Fruit fly (Drosophila melanogaster) whole organism, pupa: ENCODE data around the gene AspRS-m.

Experiments
- CG10348 ChIP-seq: fragments of 200-800 bp; sonication (Bioruptor generic); IDR thresholded peaks from 2 replicates; pipeline ENCODE4 v1.3.6; 2022; ENCODE audit warnings: missing biosample characterization, missing genetic modification characterization
- CG12605 ChIP-seq: fragments of 200-800 bp; sonication (Bioruptor generic); IDR thresholded peaks from 2 replicates; pipeline ENCODE4 v1.3.6; 2022; ENCODE audit warnings: missing biosample characterization, missing genetic modification characterization
- CG13204 ChIP-seq: fragments of 200-800 bp; sonication (Bioruptor generic); optimal IDR thresholded peaks from 2 replicates; lab custom pipeline; 2018; ENCODE audit warnings: missing biosample characterization, mild to moderate bottlenecking, missing genetic modification characterization, moderate library complexity
- CG14655 ChIP-seq: fragments of 200-800 bp; sonication (Bioruptor generic); optimal IDR thresholded peaks from 3 replicates; lab custom pipeline; 2017; ENCODE audit warnings: mild to moderate bottlenecking, missing biosample characterization, missing genetic modification reagents, missing genetic modification characterization
- CG15710 ChIP-seq: fragments of 200-800 bp; sonication (Bioruptor generic); optimal IDR thresholded peaks from 2 replicates; lab custom pipeline; 2018; ENCODE audit warnings: missing biosample characterization, mild to moderate bottlenecking, missing genetic modification characterization, moderate library complexity
- CG17806 ChIP-seq: fragments of 200-800 bp; sonication (Bioruptor generic); optimal IDR thresholded peaks from 2 replicates; lab custom pipeline; 2018; ENCODE audit warnings: missing biosample characterization, mild to moderate bottlenecking, missing genetic modification characterization, moderate library complexity
- CG32121 ChIP-seq: fragments of 200-800 bp; sonication (Bioruptor generic); IDR thresholded peaks from 2 replicates; pipeline ENCODE4 v1.3.6; 2022; ENCODE audit warnings: missing biosample characterization, missing genetic modification characterization
- CG34367 ChIP-seq: fragments of 200-800 bp; sonication (Bioruptor generic); optimal IDR thresholded peaks from 2 replicates; lab custom pipeline; 2018; ENCODE audit warnings: missing biosample characterization, mild to moderate bottlenecking, missing genetic modification characterization
- CG4496 ChIP-seq: fragments of 200-800 bp; sonication (Bioruptor generic); IDR thresholded peaks from 3 replicates; pipeline ENCODE4 v1.3.6; 2022; ENCODE audit warnings: missing biosample characterization, missing genetic modification characterization
- CG8159 ChIP-seq: fragments of 200-800 bp; sonication (Bioruptor generic); optimal IDR thresholded peaks from 3 replicates; lab custom pipeline; 2018; ENCODE audit warnings: missing biosample characterization, mild to moderate bottlenecking, missing genetic modification characterization, moderate library complexity
- CG8301 ChIP-seq: fragments of 200-800 bp; sonication (Bioruptor generic); optimal IDR thresholded peaks from 2 replicates; lab custom pipeline; 2018; ENCODE audit warnings: missing biosample characterization, mild to moderate bottlenecking, missing genetic modification characterization
- CG9948 ChIP-seq: fragments of 200-800 bp; sonication (Bioruptor generic); optimal IDR thresholded peaks from 2 replicates; lab custom pipeline; 2018; ENCODE audit warnings: missing biosample characterization, mild to moderate bottlenecking, missing genetic modification characterization, moderate library complexity
- D1 ChIP-seq: fragments of 200-800 bp; sonication (Bioruptor generic); optimal IDR thresholded peaks from 2 replicates; lab custom pipeline; 2018; ENCODE audit warnings: missing biosample characterization, mild to moderate bottlenecking, missing genetic modification characterization, moderate library complexity
- EcR ChIP-seq: fragments of 200-800 bp; sonication (Bioruptor generic); optimal IDR thresholded peaks from 3 replicates; lab custom pipeline; 2019; ENCODE audit warnings: missing biosample characterization, missing genetic modification characterization, mild to moderate bottlenecking, moderate library complexity, missing genetic modification reagents
- Ets98B ChIP-seq: fragments of 200-800 bp; sonication (Bioruptor generic); IDR thresholded peaks from 2 replicates; pipeline ENCODE4 v1.3.6; 2022; ENCODE audit warnings: missing biosample characterization, missing genetic modification characterization
- Pif1A ChIP-seq: fragments of 200-800 bp; sonication (Bioruptor generic); optimal IDR thresholded peaks from 3 replicates; lab custom pipeline; 2016; ENCODE audit warnings: missing biosample characterization, missing genetic modification characterization
- Pif1B ChIP-seq: fragments of 200-800 bp; sonication (Bioruptor generic); optimal IDR thresholded peaks from 3 replicates; lab custom pipeline; 2016; ENCODE audit warnings: missing biosample characterization, missing genetic modification characterization
- Snoo ChIP-seq: fragments of 200-800 bp; sonication (Bioruptor generic); optimal IDR thresholded peaks from 3 replicates; lab custom pipeline; 2017; ENCODE audit warnings: missing biosample characterization, mild to moderate bottlenecking, missing genetic modification characterization, inconsistent platforms
- fd96Ca ChIP-seq: fragments of 200-800 bp; sonication (Bioruptor generic); IDR thresholded peaks from 3 replicates; pipeline ENCODE4 v1.3.6; 2022; ENCODE audit warnings: missing biosample characterization, missing genetic modification characterization
- gl ChIP-seq: fragments of 200-800 bp; sonication (Bioruptor generic); optimal IDR thresholded peaks from 2 replicates; lab custom pipeline; 2018; ENCODE audit warnings: missing biosample characterization, mild to moderate bottlenecking, missing genetic modification characterization
- rn ChIP-seq: fragments of 200-800 bp; sonication (Bioruptor generic); IDR thresholded peaks from 2 replicates; pipeline ENCODE4 v1.3.6; 2022; ENCODE audit warnings: missing biosample characterization, missing genetic modification characterization

Gene AspRS-m

dm6 chr2L:16819714-16820113 is 7.2 kb upstream of the AspRS-m start:
- TF ChIP-seq CG8159 (tag; lab: Kevin White, UChicago) (no peak), CG9948 (tag; lab: Kevin White, UChicago) (no peak), CG17806 (tag; lab: Kevin White, UChicago) (no peak), CG10348 (GFP tag; lab: Robert Waterston, UW) (no peak), gl (tag; lab: Kevin White, UChicago) (no peak), Pif1A (no peak), CG14655 (GFP tag; lab: Kevin White, UChicago) (no peak), fd96Ca (GFP tag; lab: Robert Waterston, UW) (no peak), CG15710 (tag; lab: Kevin White, UChicago) (no peak), EcR (GFP tag; lab: Kevin White, UChicago) (no peak), Ets98B (GFP tag; lab: Robert Waterston, UW) (no peak), D1 (tag; lab: Kevin White, UChicago) (no peak), CG4496 (GFP tag; lab: Robert Waterston, UW) (no peak), CG8301 (tag; lab: Kevin White, UChicago) (no peak), rn (no peak), CG12605 (no peak), Snoo (tag; lab: Kevin White, UChicago) (no peak)

- TF ChIP-seq gl (tag; lab: Kevin White, UChicago) (no peak), CG13204 (GFP tag; lab: Kevin White, UChicago) (no peak), CG8301 (tag; lab: Kevin White, UChicago) (no peak), CG32121 (GFP tag; lab: Robert Waterston, UW) (no peak), CG4496 (GFP tag; lab: Robert Waterston, UW) (no peak), CG9948 (tag; lab: Kevin White, UChicago) (no peak), EcR (GFP tag; lab: Kevin White, UChicago) (no peak), Pif1A (no peak), CG17806 (tag; lab: Kevin White, UChicago) (no peak), CG34367 (no peak), fd96Ca (GFP tag; lab: Robert Waterston, UW) (no peak), rn (no peak), CG15710 (tag; lab: Kevin White, UChicago) (no peak), Ets98B (GFP tag; lab: Robert Waterston, UW) (no peak), CG12605 (no peak)
Measured at dm6 chr2L:16820993-16821392, 5.9 kb upstream of the AspRS-m start, which contains the start of gene CG13280. Gene CG13280, minus strand, starts transcription at chr2L:16821093.

- TF ChIP-seq CG13204 (GFP tag; lab: Kevin White, UChicago), result no peak
- no peak for TF ChIP-seq CG10348 (GFP tag; lab: Robert Waterston, UW)
- TF ChIP-seq D1 (tag; lab: Kevin White, UChicago), result no peak
- TF ChIP-seq gl (tag; lab: Kevin White, UChicago), result no peak
- TF ChIP-seq CG32121 (GFP tag; lab: Robert Waterston, UW), result no peak
- no peak for TF ChIP-seq Pif1A
- TF ChIP-seq CG8301 (tag; lab: Kevin White, UChicago), result no peak
- TF ChIP-seq Snoo (tag; lab: Kevin White, UChicago), result no peak
- TF ChIP-seq CG8159 (tag; lab: Kevin White, UChicago), result no peak
- no peak for TF ChIP-seq rn
- TF ChIP-seq fd96Ca (GFP tag; lab: Robert Waterston, UW), result no peak
- no peak for TF ChIP-seq Pif1B
- TF ChIP-seq CG4496 (GFP tag; lab: Robert Waterston, UW), result no peak
- no peak for TF ChIP-seq CG15710 (tag; lab: Kevin White, UChicago)
- no peak for TF ChIP-seq CG12605
Measured at dm6 chr2L:16824905-16825333, 2.0 kb upstream of the AspRS-m start, which contains the start of gene Cse1. Gene Cse1, minus strand, starts transcription at chr2L:16825207.

dm6 chr2L:16834402-16834801 is 7.5 kb downstream of the AspRS-m start, which contains the start of gene CG13282:
Gene CG13282, minus strand, starts transcription at chr2L:16834502.
- no peak for TF ChIP-seq EcR (GFP tag; lab: Kevin White, UChicago)
- no peak for TF ChIP-seq CG8159 (tag; lab: Kevin White, UChicago)
- TF ChIP-seq CG10348 (GFP tag; lab: Robert Waterston, UW), result no peak
- no peak for TF ChIP-seq CG14655 (GFP tag; lab: Kevin White, UChicago)
- no peak for TF ChIP-seq gl (tag; lab: Kevin White, UChicago)
- no peak for TF ChIP-seq CG13204 (GFP tag; lab: Kevin White, UChicago)
- TF ChIP-seq CG15710 (tag; lab: Kevin White, UChicago), result no peak
- TF ChIP-seq D1 (tag; lab: Kevin White, UChicago), result no peak
- TF ChIP-seq fd96Ca (GFP tag; lab: Robert Waterston, UW), result no peak
- no peak for TF ChIP-seq CG9948 (tag; lab: Kevin White, UChicago)
- no peak for TF ChIP-seq Pif1B
- TF ChIP-seq CG12605, result no peak
- TF ChIP-seq CG8301 (tag; lab: Kevin White, UChicago), result no peak
- TF ChIP-seq CG34367, result no peak
- TF ChIP-seq CG32121 (GFP tag; lab: Robert Waterston, UW), result no peak

- TF ChIP-seq CG17806 (tag; lab: Kevin White, UChicago) (no peak), CG32121 (GFP tag; lab: Robert Waterston, UW) (no peak), CG8301 (tag; lab: Kevin White, UChicago) (no peak), CG10348 (GFP tag; lab: Robert Waterston, UW) (no peak), EcR (GFP tag; lab: Kevin White, UChicago) (no peak)
Measured at dm6 chr2L:16837158-16837557, 10.3 kb downstream of the AspRS-m start, which contains the start of gene Nepl9. Gene Nepl9, minus strand, starts transcription at chr2L:16837258.

dm6 chr2L:16837672-16838071 is 10.8 kb downstream of the AspRS-m start, which contains the start of the genes SclA and SclB:
Gene SclA, plus strand, starts transcription at chr2L:16837972.
Gene SclB, plus strand, starts transcription at chr2L:16837972.
- no peak for TF ChIP-seq CG15710 (tag; lab: Kevin White, UChicago)
- TF ChIP-seq D1 (tag; lab: Kevin White, UChicago), result no peak
- no peak for TF ChIP-seq CG17806 (tag; lab: Kevin White, UChicago)
- no peak for TF ChIP-seq CG14655 (GFP tag; lab: Kevin White, UChicago)
- TF ChIP-seq CG34367, result no peak
- TF ChIP-seq Ets98B (GFP tag; lab: Robert Waterston, UW), result no peak
- no peak for TF ChIP-seq Pif1A
- no peak for TF ChIP-seq CG8301 (tag; lab: Kevin White, UChicago)
- TF ChIP-seq CG10348 (GFP tag; lab: Robert Waterston, UW), result no peak
- TF ChIP-seq CG9948 (tag; lab: Kevin White, UChicago), result no peak
- TF ChIP-seq fd96Ca (GFP tag; lab: Robert Waterston, UW), result no peak
- TF ChIP-seq CG12605, result no peak
- TF ChIP-seq CG4496 (GFP tag; lab: Robert Waterston, UW), result no peak
- no peak for TF ChIP-seq CG13204 (GFP tag; lab: Kevin White, UChicago)
- no peak for TF ChIP-seq CG32121 (GFP tag; lab: Robert Waterston, UW)
- TF ChIP-seq rn, result no peak
- TF ChIP-seq gl (tag; lab: Kevin White, UChicago), result no peak
- TF ChIP-seq Pif1B, result no peak
- no peak for TF ChIP-seq CG8159 (tag; lab: Kevin White, UChicago)
- no peak for TF ChIP-seq EcR (GFP tag; lab: Kevin White, UChicago)
